Fruit fly (Drosophila melanogaster) whole organism, embryonic: ENCODE measurements around the gene Elo68alpha.

ENCODE experiments used
- B-H2 ChIP-seq: fragments of 200-800 bp; sonication (Bioruptor generic); optimal IDR thresholded peaks from 2 replicates; lab custom pipeline; 2018; ENCODE audit warnings: missing biosample characterization, mild to moderate bottlenecking, missing genetic modification characterization
- CG11085 ChIP-seq: fragments of 200-800 bp; sonication (Bioruptor generic); IDR thresholded peaks from 2 replicates; pipeline ENCODE4 v1.3.6; 2022; ENCODE audit warnings: missing biosample characterization, missing genetic modification characterization
- CG11695 ChIP-seq: fragments of 200-800 bp; sonication (Bioruptor generic); IDR thresholded peaks from 3 replicates; pipeline ENCODE4 v1.3.6; 2022; ENCODE audit warnings: missing biosample characterization, missing genetic modification characterization
- CG11723 ChIP-seq: fragments of 200-800 bp; sonication (Bioruptor generic); optimal IDR thresholded peaks from 2 replicates; lab custom pipeline; 2017; ENCODE audit warnings: missing biosample characterization, mild to moderate bottlenecking, missing genetic modification characterization
- CG12071 ChIP-seq: fragments of 200-800 bp; sonication (Bioruptor generic); optimal IDR thresholded peaks from 3 replicates; lab custom pipeline; 2018; ENCODE audit warnings: missing biosample characterization, mild to moderate bottlenecking, missing genetic modification characterization
- CG12104 ChIP-seq: fragments of 200-800 bp; sonication (Bioruptor generic); optimal IDR thresholded peaks from 3 replicates; lab custom pipeline; 2016; ENCODE audit warnings: missing biosample characterization, missing genetic modification characterization
- CG12391 ChIP-seq: fragments of 200-800 bp; sonication (Bioruptor generic); optimal IDR thresholded peaks from 3 replicates; lab custom pipeline; 2018; ENCODE audit warnings: missing biosample characterization, mild to moderate bottlenecking, missing genetic modification characterization, moderate library complexity
- CG14710 ChIP-seq: fragments of 200-800 bp; sonication (Bioruptor generic); optimal IDR thresholded peaks from 3 replicates; lab custom pipeline; 2019; ENCODE audit warnings: missing biosample characterization, mild to moderate bottlenecking, missing genetic modification characterization, moderate library complexity
- CG15011 ChIP-seq: fragments of 200-800 bp; sonication (Bioruptor generic); optimal IDR thresholded peaks from 3 replicates; lab custom pipeline; 2018; ENCODE audit warnings: missing biosample characterization, mild to moderate bottlenecking, missing genetic modification characterization
- CG15696 ChIP-seq: fragments of 200-800 bp; sonication (Bioruptor generic); optimal IDR thresholded peaks from 2 replicates; lab custom pipeline; 2019; ENCODE audit warnings: missing biosample characterization, mild to moderate bottlenecking, missing genetic modification characterization, moderate library complexity
- CG17186 ChIP-seq: fragments of 200-800 bp; sonication (Bioruptor generic); optimal IDR thresholded peaks from 3 replicates; lab custom pipeline; 2017; ENCODE audit warnings: missing biosample characterization, missing genetic modification reagents, missing genetic modification characterization
- CG18011 ChIP-seq: fragments of 200-800 bp; sonication (Bioruptor generic); optimal IDR thresholded peaks from 2 replicates; lab custom pipeline; 2017; ENCODE audit warnings: missing biosample characterization, missing genetic modification characterization, mild to moderate bottlenecking, moderate library complexity, missing genotype
- CG1832 ChIP-seq: fragments of 200-800 bp; sonication (Bioruptor generic); optimal IDR thresholded peaks from 2 replicates; lab custom pipeline; 2017; ENCODE audit warnings: missing biosample characterization, mild to moderate bottlenecking, missing genetic modification characterization, inconsistent platforms
- CG18476 ChIP-seq: fragments of 200-800 bp; sonication (Bioruptor generic); optimal IDR thresholded peaks from 2 replicates; lab custom pipeline; 2016; ENCODE audit warnings: missing biosample characterization, mild to moderate bottlenecking, missing genetic modification characterization
- CG2875 ChIP-seq: fragments of 200-800 bp; sonication (Bioruptor generic); optimal IDR thresholded peaks from 2 replicates; lab custom pipeline; 2017; ENCODE audit warnings: missing biosample characterization, mild to moderate bottlenecking, missing genetic modification characterization, missing genetic modification reagents
- CG30020 ChIP-seq: fragments of 200-800 bp; optimal IDR thresholded peaks from 2 replicates; lab custom pipeline; 2019; ENCODE audit warnings: missing biosample characterization, mild to moderate bottlenecking, missing genetic modification characterization, moderate library complexity
- CG3065 ChIP-seq: fragments of 200-800 bp; sonication (Bioruptor generic); optimal IDR thresholded peaks from 2 replicates; lab custom pipeline; 2016; ENCODE audit warnings: missing biosample characterization, missing genetic modification characterization
- CG32767 ChIP-seq: fragments of 200-800 bp; sonication (Bioruptor generic); IDR thresholded peaks from 2 replicates; pipeline ENCODE4 v1.3.6; 2022; ENCODE audit warnings: missing biosample characterization, missing genetic modification characterization
- CG33213 ChIP-seq: fragments of 200-800 bp; sonication (Bioruptor generic); optimal IDR thresholded peaks from 3 replicates; lab custom pipeline; 2016; ENCODE audit warnings: missing biosample characterization, missing genetic modification characterization
- CG4282 ChIP-seq: fragments of 200-800 bp; sonication (Bioruptor generic); optimal IDR thresholded peaks from 2 replicates; lab custom pipeline; 2016; ENCODE audit warnings: missing biosample characterization, missing genetic modification characterization
- CG4617 ChIP-seq: fragments of 200-800 bp; sonication (Bioruptor generic); optimal IDR thresholded peaks from 3 replicates; lab custom pipeline; 2016; ENCODE audit warnings: missing biosample characterization, missing genetic modification characterization, borderline replicate concordance
- CG4707 ChIP-seq: fragments of 200-800 bp; sonication (Bioruptor generic); optimal IDR thresholded peaks from 2 replicates; lab custom pipeline; 2018; ENCODE audit warnings: missing biosample characterization, mild to moderate bottlenecking, missing genetic modification characterization, moderate library complexity
- CG7556 ChIP-seq: fragments of 200-800 bp; sonication (Bioruptor generic); optimal IDR thresholded peaks from 2 replicates; lab custom pipeline; 2017; ENCODE audit warnings: missing biosample characterization, mild to moderate bottlenecking, missing genetic modification characterization
- CG7987 ChIP-seq: fragments of 200-800 bp; sonication (Bioruptor generic); optimal IDR thresholded peaks from 2 replicates; lab custom pipeline; 2018; ENCODE audit warnings: missing biosample characterization, mild to moderate bottlenecking, missing genetic modification characterization, moderate library complexity
- CG8388 ChIP-seq: fragments of 200-800 bp; sonication (Bioruptor generic); optimal IDR thresholded peaks from 2 replicates; lab custom pipeline; 2019; ENCODE audit warnings: missing biosample characterization, mild to moderate bottlenecking, missing genetic modification characterization, moderate library complexity
- CG9609 ChIP-seq: fragments of 200-800 bp; sonication (Bioruptor generic); optimal IDR thresholded peaks from 3 replicates; lab custom pipeline; 2016; ENCODE audit warnings: missing biosample characterization, missing genetic modification characterization
- Doc2 ChIP-seq: fragments of 200-800 bp; sonication (Bioruptor generic); IDR thresholded peaks from 2 replicates; pipeline ENCODE4 v1.3.6; 2022; ENCODE audit warnings: missing biosample characterization, missing genetic modification characterization
- E2f1 ChIP-seq: fragments of 200-800 bp; sonication (Bioruptor generic); IDR thresholded peaks from 2 replicates; pipeline ENCODE4 v1.3.6; 2022; ENCODE audit warnings: missing biosample characterization, missing genetic modification characterization
- Fer1 ChIP-seq: fragments of 200-800 bp; sonication (Bioruptor generic); optimal IDR thresholded peaks from 2 replicates; lab custom pipeline; 2017; ENCODE audit warnings: missing biosample characterization, mild to moderate bottlenecking, missing genetic modification characterization
- HmgZ ChIP-seq: fragments of 200-800 bp; sonication (Bioruptor generic); optimal IDR thresholded peaks from 2 replicates; lab custom pipeline; 2018; ENCODE audit warnings: missing biosample characterization, mild to moderate bottlenecking, missing genetic modification characterization
- Kr ChIP-seq: fragments of 200-800 bp; sonication (Bioruptor generic); optimal IDR thresholded peaks from 2 replicates; lab custom pipeline; 2017; ENCODE audit warnings: missing biosample characterization, mild to moderate bottlenecking, missing genetic modification characterization
- Lim3 ChIP-seq: fragments of 200-800 bp; sonication (Bioruptor generic); IDR thresholded peaks from 2 replicates; pipeline ENCODE4 v1.3.6; 2022; ENCODE audit warnings: missing biosample characterization, missing genetic modification characterization
- Nf-YC ChIP-seq: fragments of 200-800 bp; optimal IDR thresholded peaks from 3 replicates; lab custom pipeline; 2019; ENCODE audit warnings: missing biosample characterization, mild to moderate bottlenecking, missing genetic modification characterization, moderate library complexity
- Oaz ChIP-seq: fragments of 200-800 bp; sonication (Bioruptor generic); IDR thresholded peaks from 2 replicates; pipeline ENCODE4 v1.3.6; 2022; ENCODE audit warnings: missing biosample characterization, missing genetic modification characterization
- Scr ChIP-seq: fragments of 200-800 bp; sonication (Bioruptor generic); IDR thresholded peaks from 2 replicates; pipeline ENCODE4 v1.3.6; 2022; ENCODE audit warnings: missing biosample characterization, missing genetic modification characterization; ENCODE audit not compliant: partially characterized antibody
- ab ChIP-seq: fragments of 200-800 bp; sonication (Bioruptor generic); optimal IDR thresholded peaks from 2 replicates; lab custom pipeline; 2016; ENCODE audit warnings: missing biosample characterization, missing genetic modification characterization
- ac ChIP-seq: fragments of 200-800 bp; sonication (Bioruptor generic); optimal IDR thresholded peaks from 3 replicates; lab custom pipeline; 2017; ENCODE audit warnings: missing biosample characterization, mild to moderate bottlenecking, missing genetic modification characterization
- cad ChIP-seq: fragments of >200 bp; optimal IDR thresholded peaks from 2 replicates; lab custom pipeline; 2017; ENCODE audit warnings: missing biosample characterization, missing genetic modification characterization
- croc ChIP-seq: fragments of 200-800 bp; sonication (Bioruptor generic); conservative IDR thresholded peaks from 3 replicates; pipeline ENCODE4 v1.3.6; 2022; ENCODE audit warnings: missing biosample characterization, missing genetic modification characterization
- dan ChIP-seq: fragments of 200-800 bp; sonication (Bioruptor generic); IDR thresholded peaks from 2 replicates; pipeline ENCODE4 v1.3.6; 2022; ENCODE audit warnings: missing biosample characterization, missing genetic modification characterization
- dmrt11E ChIP-seq: fragments of 200-800 bp; sonication (Bioruptor generic); optimal IDR thresholded peaks from 3 replicates; lab custom pipeline; 2018; ENCODE audit warnings: missing biosample characterization, mild to moderate bottlenecking, missing genetic modification characterization, moderate library complexity
- dpn ChIP-seq, 2 experiments: fragments of 200-800 bp; sonication (Bioruptor generic); optimal IDR thresholded peaks; 3 replicates each; lab custom pipeline; 2016; ENCODE audit warnings: missing biosample characterization in 2 of 2, missing genetic modification characterization in 2 of 2
- eyg ChIP-seq: fragments of 200-800 bp; sonication (Bioruptor generic); optimal IDR thresholded peaks from 3 replicates; lab custom pipeline; 2016; ENCODE audit warnings: missing biosample characterization, missing genetic modification characterization
- fu2 ChIP-seq: fragments of 200-800 bp; sonication (Bioruptor generic); optimal IDR thresholded peaks from 2 replicates; lab custom pipeline; 2016; ENCODE audit warnings: missing biosample characterization, missing genetic modification characterization
- gcm ChIP-seq: fragments of 200-800 bp; sonication (Bioruptor generic); optimal IDR thresholded peaks from 2 replicates; lab custom pipeline; 2019; ENCODE audit warnings: missing biosample characterization, mild to moderate bottlenecking, missing genetic modification characterization, moderate library complexity
- grn ChIP-seq: fragments of 200-800 bp; sonication (Bioruptor generic); optimal IDR thresholded peaks from 3 replicates; lab custom pipeline; 2017; ENCODE audit warnings: missing biosample characterization, missing genetic modification characterization
- mld ChIP-seq: fragments of 200-800 bp; sonication (Bioruptor generic); IDR thresholded peaks from 3 replicates; pipeline ENCODE4 v1.3.6; 2022; ENCODE audit warnings: missing biosample characterization, missing genetic modification characterization; ENCODE audit not compliant: partially characterized antibody
- pho ChIP-seq: fragments of 200-800 bp; sonication (Bioruptor generic); optimal IDR thresholded peaks from 2 replicates; lab custom pipeline; 2016; ENCODE audit warnings: missing biosample characterization, missing genetic modification characterization
- sim ChIP-seq: fragments of 200-800 bp; sonication (Bioruptor generic); IDR thresholded peaks from 2 replicates; pipeline ENCODE4 v1.3.6; 2022; ENCODE audit warnings: missing biosample characterization, missing genetic modification characterization
- tna ChIP-seq: fragments of 200-800 bp; sonication (Bioruptor generic); IDR thresholded peaks from 2 replicates; pipeline ENCODE4 v1.3.6; 2022; ENCODE audit warnings: missing biosample characterization, missing genetic modification characterization; ENCODE audit not compliant: partially characterized antibody
- trem ChIP-seq: fragments of 200-800 bp; optimal IDR thresholded peaks from 3 replicates; lab custom pipeline; 2019; ENCODE audit warnings: missing biosample characterization, mild to moderate bottlenecking, missing genetic modification characterization, moderate library complexity

Gene Elo68alpha

DNA sequence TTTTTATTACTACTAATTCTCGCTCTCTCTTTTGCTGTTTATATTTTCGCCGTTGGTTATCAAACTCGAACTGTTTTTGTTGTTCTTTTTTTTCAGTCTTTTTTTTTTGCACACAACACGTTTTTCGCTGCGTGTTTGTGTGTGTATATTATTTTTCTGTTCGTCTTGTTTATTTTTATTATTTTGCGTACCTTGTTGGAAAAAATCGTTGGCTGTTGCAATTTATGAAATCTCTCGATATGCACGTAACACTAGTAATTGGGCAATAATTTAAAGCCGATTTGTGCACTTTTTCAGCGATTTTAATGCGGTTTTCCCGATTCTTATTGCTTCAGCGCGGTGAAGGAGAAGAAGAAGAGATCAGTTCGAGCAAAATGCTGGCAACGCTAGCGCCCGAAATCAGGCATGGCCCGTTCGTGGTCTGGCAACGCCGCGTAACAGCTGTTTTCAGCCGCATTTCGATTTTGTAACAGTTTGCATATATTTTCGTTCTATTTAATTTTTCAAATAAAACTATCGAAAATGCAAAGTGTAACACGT is 17.7 kb upstream of the Elo68alpha start, which contains the start of the genes FoxK and mRpL2 (continued):
- no peak for TF ChIP-seq cad (GFP tag; lab: Kevin White, UChicago)
- TF ChIP-seq CG18476 (GFP tag; lab: Kevin White, UChicago) = no peak
- TF ChIP-seq croc (GFP tag; lab: Robert Waterston, UW) = no peak
- no peak for TF ChIP-seq grn (GFP tag; lab: Kevin White, UChicago)
- peak; percentile 53 for TF ChIP-seq CG17186 (GFP tag; lab: Kevin White, UChicago)
- TF ChIP-seq sim (GFP tag; lab: Robert Waterston, UW) = no peak
- peak; percentile 10 for TF ChIP-seq CG33213 (GFP tag; lab: Kevin White, UChicago)
- no peak for TF ChIP-seq CG15011 (GFP tag; lab: Kevin White, UChicago)
- no peak for TF ChIP-seq CG4707 (GFP tag; lab: Kevin White, UChicago)
- TF ChIP-seq dan (GFP tag; lab: Robert Waterston, UW) = no peak
- no peak for TF ChIP-seq Doc2 (GFP tag; lab: Robert Waterston, UW)
- TF ChIP-seq CG2875 (GFP tag; lab: Kevin White, UChicago) = no peak
- TF ChIP-seq CG9609 = no peak
- no peak for TF ChIP-seq Fer1 (GFP tag; lab: Kevin White, UChicago)
- TF ChIP-seq pho = no peak
- no peak for TF ChIP-seq Oaz (GFP tag; lab: Robert Waterston, UW)
- TF ChIP-seq tna = peak; percentile 27; the same call in 1 of the 2 replicates
- peak; percentile 28 for TF ChIP-seq CG7987 (GFP tag; lab: Kevin White, UChicago)
- peak; percentile 40 for TF ChIP-seq CG18011
- no peak for TF ChIP-seq mld (GFP tag; lab: Robert Waterston, UW)
- no peak for TF ChIP-seq E2f1 (GFP tag; lab: Robert Waterston, UW)
- TF ChIP-seq CG11085 (GFP tag; lab: Robert Waterston, UW) = no peak
- no peak for TF ChIP-seq CG12104 (GFP tag; lab: Kevin White, UChicago)
- peak; percentile 39 for TF ChIP-seq CG14710
- no peak for TF ChIP-seq Nf-YC (tag; lab: Kevin White, UChicago)
- TF ChIP-seq CG4282 (GFP tag; lab: Kevin White, UChicago) = peak; percentile 39
- TF ChIP-seq ac = no peak
- peak; percentile 79 for TF ChIP-seq CG3065 (GFP tag; lab: Kevin White, UChicago)
- no peak for TF ChIP-seq CG11723 (GFP tag; lab: Kevin White, UChicago)
- TF ChIP-seq CG12391 (tag; lab: Kevin White, UChicago) = no peak
- TF ChIP-seq CG12071 (GFP tag; lab: Kevin White, UChicago) = no peak
- no peak for TF ChIP-seq CG15696 (tag; lab: Kevin White, UChicago)
- 0 out of 3 replicates have a peak, but pooled peaks have one; percentile 21 for TF ChIP-seq CG11695
- TF ChIP-seq B-H2 (GFP tag; lab: Kevin White, UChicago) = no peak
- TF ChIP-seq fu2 (GFP tag; lab: Kevin White, UChicago) = no peak
- TF ChIP-seq HmgZ (tag; lab: Kevin White, UChicago) = peak; percentile 54
- TF ChIP-seq Scr = peak; percentile 35; the same call in 1 of the 2 replicates
- TF ChIP-seq CG30020 (tag; lab: Kevin White, UChicago) = peak; percentile 29
- TF ChIP-seq CG1832 (GFP tag; lab: Kevin White, UChicago) = no peak
- TF ChIP-seq CG8388 = no peak
- TF ChIP-seq CG32767 (GFP tag; lab: Robert Waterston, UW) = peak; percentile 82
- TF ChIP-seq Kr (GFP tag; lab: Kevin White, UChicago) = no peak
- no peak for TF ChIP-seq dmrt11E (tag; lab: Kevin White, UChicago)
- no peak for TF ChIP-seq Lim3 (GFP tag; lab: Robert Waterston, UW)
- TF ChIP-seq CG7556 (GFP tag; lab: Kevin White, UChicago) = no peak
- TF ChIP-seq ab (GFP tag; lab: Kevin White, UChicago) = no peak
- peak; percentile 63 for TF ChIP-seq trem (tag; lab: Kevin White, UChicago)
- peak; percentile 81 for TF ChIP-seq CG4617 (GFP tag; lab: Kevin White, UChicago)
- TF ChIP-seq eyg = no peak
- no peak for TF ChIP-seq dpn (GFP tag; optimal IDR thresholded peaks at IDR 0.05; lab: Kevin White, UChicago)
- no peak for TF ChIP-seq gcm
